Fruit fly (Drosophila melanogaster) whole organism, prepupa: ENCODE data around the gene sif.

Source experiments
- CG10631 ChIP-seq: fragments of 200-800 bp; sonication (Bioruptor generic); optimal IDR thresholded peaks from 2 replicates; lab custom pipeline; 2016; ENCODE audit warnings: missing biosample characterization, missing genetic modification characterization
- CG11762 ChIP-seq: fragments of 200-800 bp; sonication (Bioruptor generic); optimal IDR thresholded peaks from 3 replicates; lab custom pipeline; 2016; ENCODE audit warnings: missing biosample characterization, missing genetic modification characterization; ENCODE audit not compliant: insufficient read depth
- CG15336 ChIP-seq: fragments of 200-800 bp; sonication (Bioruptor generic); IDR thresholded peaks from 2 replicates; pipeline ENCODE4 v1.3.6; 2022; ENCODE audit warnings: missing biosample characterization, missing genetic modification characterization
- CG16779 ChIP-seq: fragments of 200-800 bp; sonication (Bioruptor generic); optimal IDR thresholded peaks from 3 replicates; lab custom pipeline; 2017; ENCODE audit warnings: missing biosample characterization, mild to moderate bottlenecking, missing genetic modification characterization
- CG3032 ChIP-seq: fragments of 200-800 bp; optimal IDR thresholded peaks from 2 replicates; lab custom pipeline; 2019; ENCODE audit warnings: missing biosample characterization, mild to moderate bottlenecking, missing genetic modification characterization, moderate library complexity
- CG31627 ChIP-seq: fragments of 200-800 bp; sonication (Bioruptor generic); optimal IDR thresholded peaks from 3 replicates; lab custom pipeline; 2016; ENCODE audit warnings: missing biosample characterization, missing genetic modification characterization
- CG32006 ChIP-seq: fragments of 200-800 bp; sonication (Bioruptor generic); optimal IDR thresholded peaks from 3 replicates; lab custom pipeline; 2017; ENCODE audit warnings: missing biosample characterization, mild to moderate bottlenecking, missing genetic modification characterization
- CG34406 ChIP-seq: fragments of 200-800 bp; sonication (Bioruptor generic); optimal IDR thresholded peaks from 3 replicates; lab custom pipeline; 2016; ENCODE audit warnings: missing biosample characterization, missing genetic modification characterization
- CG6276 ChIP-seq: fragments of 200-800 bp; sonication (Bioruptor generic); optimal IDR thresholded peaks from 2 replicates; lab custom pipeline; 2017; ENCODE audit warnings: missing biosample characterization, mild to moderate bottlenecking, missing genetic modification characterization
- CG6808 ChIP-seq: fragments of 200-800 bp; sonication (Bioruptor generic); optimal IDR thresholded peaks from 3 replicates; lab custom pipeline; 2017; ENCODE audit warnings: missing biosample characterization, missing genetic modification characterization, mild to moderate bottlenecking, moderate library complexity, missing genetic modification reagents
- CG6854 ChIP-seq: fragments of 200-800 bp; sonication (Bioruptor generic); optimal IDR thresholded peaks from 2 replicates; lab custom pipeline; 2017; ENCODE audit warnings: missing biosample characterization, mild to moderate bottlenecking, missing genetic modification characterization
- CG8319 ChIP-seq: fragments of 200-800 bp; sonication (Bioruptor generic); optimal IDR thresholded peaks from 3 replicates; lab custom pipeline; 2016; ENCODE audit warnings: missing biosample characterization, missing genetic modification characterization
- CG8632 ChIP-seq: fragments of 200-800 bp; sonication (Bioruptor generic); optimal IDR thresholded peaks from 3 replicates; lab custom pipeline; 2016; ENCODE audit warnings: missing biosample characterization, missing genetic modification characterization
- Eip78C ChIP-seq: fragments of 200-800 bp; sonication (Bioruptor generic); peaks from one replicate; lab custom pipeline; 2016; ENCODE audit warnings: missing biosample characterization, missing genetic modification characterization
- Eip93F ChIP-seq: fragments of 200-800 bp; sonication (Bioruptor generic); optimal IDR thresholded peaks from 2 replicates; lab custom pipeline; 2016; ENCODE audit warnings: missing biosample characterization, mild to moderate bottlenecking, missing genetic modification characterization
- Ets21C ChIP-seq: fragments of 200-800 bp; sonication (Bioruptor generic); optimal IDR thresholded peaks from 3 replicates; lab custom pipeline; 2016; ENCODE audit warnings: missing biosample characterization, missing genetic modification characterization
- Hr4 ChIP-seq: fragments of 200-800 bp; sonication (Bioruptor generic); optimal IDR thresholded peaks from 3 replicates; lab custom pipeline; 2016; ENCODE audit warnings: missing biosample characterization, missing genetic modification characterization
- OdsH ChIP-seq: fragments of 200-800 bp; sonication (Bioruptor generic); optimal IDR thresholded peaks from 3 replicates; lab custom pipeline; 2016; ENCODE audit warnings: missing biosample characterization, missing genetic modification characterization
- Sox102F ChIP-seq: fragments of 200-800 bp; sonication (Bioruptor generic); optimal IDR thresholded peaks from 2 replicates; lab custom pipeline; 2016; ENCODE audit warnings: missing biosample characterization, mild to moderate bottlenecking, missing genetic modification characterization
- Sox14 ChIP-seq: fragments of 200-800 bp; sonication (Bioruptor generic); optimal IDR thresholded peaks from 3 replicates; lab custom pipeline; 2016; ENCODE audit warnings: missing biosample characterization, missing genetic modification characterization
- achi ChIP-seq: fragments of 200-800 bp; sonication (Bioruptor generic); optimal IDR thresholded peaks from 3 replicates; lab custom pipeline; 2016; ENCODE audit warnings: missing biosample characterization, missing genetic modification characterization
- dac ChIP-seq: fragments of 200-800 bp; sonication (Bioruptor generic); optimal IDR thresholded peaks from 2 replicates; lab custom pipeline; 2017; ENCODE audit warnings: missing biosample characterization, mild to moderate bottlenecking, missing genetic modification characterization
- esn ChIP-seq: fragments of 200-800 bp; sonication (Bioruptor generic); optimal IDR thresholded peaks from 2 replicates; lab custom pipeline; 2016; ENCODE audit warnings: missing biosample characterization, mild to moderate bottlenecking, missing genetic modification characterization, moderate library complexity
- fd59A ChIP-seq: fragments of 200-800 bp; sonication (Bioruptor generic); optimal IDR thresholded peaks from 2 replicates; lab custom pipeline; 2017; ENCODE audit warnings: missing biosample characterization, mild to moderate bottlenecking, missing genetic modification characterization, missing genetic modification reagents
- fkh ChIP-seq: fragments of 200-800 bp; sonication (Bioruptor generic); optimal IDR thresholded peaks from 3 replicates; lab custom pipeline; 2017; ENCODE audit warnings: missing biosample characterization, mild to moderate bottlenecking, missing genetic modification characterization, moderate library complexity
- pdm3 ChIP-seq: fragments of 200-800 bp; sonication (Bioruptor generic); optimal IDR thresholded peaks from 3 replicates; lab custom pipeline; 2016; ENCODE audit warnings: missing biosample characterization, missing genetic modification characterization
- salr ChIP-seq, 2 experiments: fragments of 200-800 bp; sonication (Bioruptor generic); optimal IDR thresholded peaks; 3 replicates each; lab custom pipeline; 2016 to 2018; ENCODE audit warnings: missing biosample characterization in 2 of 2, missing genetic modification characterization in 2 of 2, mild to moderate bottlenecking in 1 of 2
- ss ChIP-seq, 2 experiments: fragments of 200-800 bp; sonication (Bioruptor generic); optimal IDR thresholded peaks; 2 replicates in 1 of 2; 3 replicates in 1 of 2; lab custom pipeline; 2017 to 2018; ENCODE audit warnings: mild to moderate bottlenecking in 2 of 2, missing biosample characterization in 2 of 2, missing genetic modification characterization in 2 of 2, moderate library complexity in 1 of 2
- svp ChIP-seq: fragments of 200-800 bp; sonication (Bioruptor generic); peaks from one replicate; lab custom pipeline; 2016; ENCODE audit warnings: missing biosample characterization, missing genetic modification characterization
- topi ChIP-seq: fragments of 200-800 bp; sonication (Bioruptor generic); optimal IDR thresholded peaks from 3 replicates; lab custom pipeline; 2016; ENCODE audit warnings: missing biosample characterization, missing genetic modification characterization

Gene sif

DNA sequence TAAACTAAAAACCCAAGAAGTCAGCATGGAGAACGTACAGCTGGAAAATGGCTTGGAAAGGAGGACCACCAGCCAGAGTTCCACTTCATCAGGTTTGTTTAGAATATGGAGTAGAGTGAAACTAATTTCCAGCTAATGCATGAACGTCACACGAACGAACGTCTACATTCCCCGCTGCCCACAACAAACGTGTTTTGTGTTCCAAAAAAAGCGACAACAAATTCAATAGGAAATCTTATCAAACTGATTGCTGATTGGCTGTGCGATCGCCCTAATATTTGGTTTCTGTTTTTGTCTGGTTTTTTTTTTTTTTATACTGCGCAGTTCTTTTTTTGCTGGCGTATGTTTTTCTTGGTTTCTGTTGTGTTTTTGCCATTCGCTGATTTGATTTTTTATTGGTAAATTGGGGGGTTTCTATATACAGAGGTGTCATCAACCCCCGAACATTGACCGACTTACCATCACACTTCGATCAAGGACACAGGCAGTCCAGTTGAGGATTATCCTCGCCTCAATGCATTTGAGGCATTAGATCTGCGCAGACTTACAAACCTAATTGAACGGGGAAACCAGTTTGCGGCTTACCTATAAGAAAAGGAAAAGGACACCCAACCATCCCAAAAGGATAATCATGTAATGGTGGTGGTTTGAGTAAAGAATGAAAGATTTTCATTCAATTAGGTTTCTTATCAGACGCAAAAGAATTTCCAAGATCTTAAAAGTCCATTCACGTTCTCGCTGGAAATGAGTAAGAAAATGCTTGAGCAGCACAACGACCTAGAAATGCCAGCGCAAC lies 2.6 kb upstream of the sif start:
- TF ChIP-seq Sox102F (GFP tag; lab: Kevin White, UChicago), result no peak
- TF ChIP-seq dac (GFP tag; lab: Kevin White, UChicago), result no peak
- no peak for TF ChIP-seq CG34406 (GFP tag; lab: Kevin White, UChicago)
- TF ChIP-seq Sox14 (GFP tag; lab: Kevin White, UChicago), result no peak
- TF ChIP-seq svp, result peak; percentile 42
- no peak for TF ChIP-seq CG15336 (GFP tag; lab: Robert Waterston, UW)
- no peak for TF ChIP-seq CG6808 (GFP tag; lab: Kevin White, UChicago)

DNA sequence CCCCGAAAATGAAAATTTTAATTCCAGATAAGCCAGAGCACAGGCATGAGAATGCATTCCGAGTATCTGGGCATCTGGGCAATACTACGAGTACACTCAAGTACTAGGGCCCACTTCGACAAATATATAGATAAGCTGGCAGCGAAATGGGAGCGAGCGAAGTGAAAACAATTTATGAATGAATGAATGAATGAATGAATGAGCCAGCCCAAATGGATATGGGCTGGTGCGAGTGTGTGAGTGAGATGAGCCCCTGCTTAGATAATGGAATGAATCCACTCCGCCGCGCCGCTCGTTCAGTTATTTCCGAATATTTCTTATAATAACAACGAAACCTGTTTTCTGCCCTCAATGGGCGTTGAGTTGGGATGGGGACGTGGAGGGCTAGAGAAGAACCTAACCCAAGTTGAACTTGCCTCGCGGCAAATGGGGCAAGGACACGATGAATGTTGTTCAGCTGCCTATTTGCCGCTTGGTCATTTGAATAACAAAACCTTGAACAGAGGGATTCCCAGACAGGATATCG lies 1.9 kb upstream of the sif start:
- TF ChIP-seq CG32006 (GFP tag; lab: Kevin White, UChicago) (no peak), svp (peak; percentile 3)

DNA sequence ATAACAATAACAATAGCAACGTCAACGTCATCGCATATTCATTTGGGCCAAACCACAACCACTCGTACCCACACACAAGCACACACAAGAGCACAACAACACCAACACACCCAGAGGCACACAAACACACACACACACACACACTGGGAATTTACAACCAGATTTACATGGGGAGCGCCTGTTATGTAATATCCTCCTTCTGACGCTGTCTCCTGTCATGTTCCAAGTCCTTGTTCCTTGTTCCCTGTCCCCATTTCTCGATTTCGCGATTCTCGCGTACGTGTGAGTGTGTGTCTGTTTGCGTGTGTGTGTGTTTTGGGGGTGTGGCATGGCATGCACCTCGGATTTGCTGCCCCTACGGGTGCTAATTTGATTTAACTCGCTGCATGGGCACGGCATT lies 655 bp downstream of the sif start:
- TF ChIP-seq OdsH (GFP tag; lab: Kevin White, UChicago), result no peak
- no peak for TF ChIP-seq Ets21C
- TF ChIP-seq CG6276 (GFP tag; lab: Kevin White, UChicago), result no peak
- no peak for TF ChIP-seq CG8319 (GFP tag; lab: Kevin White, UChicago)
- TF ChIP-seq Hr4 (GFP tag; lab: Kevin White, UChicago), result no peak
- no peak for TF ChIP-seq fd59A (GFP tag; lab: Kevin White, UChicago)
- no peak for TF ChIP-seq ss (GFP tag; optimal IDR thresholded peaks at IDR 0.05; lab: Kevin White, UChicago)
- TF ChIP-seq pdm3 (GFP tag; lab: Kevin White, UChicago), result no peak
- TF ChIP-seq salr (GFP tag; optimal IDR thresholded peaks at IDR 0.05; lab: Kevin White, UChicago), result no peak
- TF ChIP-seq CG10631 (GFP tag; lab: Kevin White, UChicago), result no peak
- no peak for TF ChIP-seq CG8632 (GFP tag; lab: Kevin White, UChicago)
- no peak for TF ChIP-seq CG31627 (GFP tag; lab: Kevin White, UChicago)
- no peak for TF ChIP-seq CG11762 (GFP tag; lab: Kevin White, UChicago)
- no peak for TF ChIP-seq achi
- no peak for TF ChIP-seq CG3032
- no peak for TF ChIP-seq Sox14 (GFP tag; lab: Kevin White, UChicago)
- no peak for TF ChIP-seq CG16779
- TF ChIP-seq dac (GFP tag; lab: Kevin White, UChicago), result no peak
- no peak for TF ChIP-seq CG6854
- TF ChIP-seq, all 60 proteins: peak for 0

DNA sequence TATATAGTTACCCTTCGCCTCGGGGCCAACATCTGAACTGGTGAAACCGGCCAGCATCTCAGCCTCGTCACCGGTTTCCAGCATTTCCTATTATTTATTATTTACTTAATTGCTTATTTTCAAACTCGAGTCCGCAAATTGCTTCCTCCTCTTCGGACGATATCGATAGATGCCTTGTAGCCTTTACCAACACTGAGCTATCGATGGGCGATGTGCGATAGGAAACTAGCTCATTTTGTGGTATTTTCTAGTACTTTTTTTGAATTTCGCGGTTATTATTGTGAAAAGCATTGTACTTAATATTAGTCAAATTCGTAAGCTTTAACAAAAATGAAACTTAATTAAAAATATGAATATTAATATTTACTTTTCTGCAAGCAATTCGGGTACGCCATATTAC lies 4.4 kb downstream of the sif start, which contains the start of gene Sse:
Sse (minus strand) TSS at position 177 of the 400 bp plus-strand sequence.
- TF ChIP-seq fkh (GFP tag; lab: Kevin White, UChicago) (peak; percentile 73), CG6276 (GFP tag; lab: Kevin White, UChicago) (no peak), topi (GFP tag; lab: Kevin White, UChicago) (peak; percentile 11)
- TF ChIP-seq, all 60 proteins: peak for 2

DNA sequence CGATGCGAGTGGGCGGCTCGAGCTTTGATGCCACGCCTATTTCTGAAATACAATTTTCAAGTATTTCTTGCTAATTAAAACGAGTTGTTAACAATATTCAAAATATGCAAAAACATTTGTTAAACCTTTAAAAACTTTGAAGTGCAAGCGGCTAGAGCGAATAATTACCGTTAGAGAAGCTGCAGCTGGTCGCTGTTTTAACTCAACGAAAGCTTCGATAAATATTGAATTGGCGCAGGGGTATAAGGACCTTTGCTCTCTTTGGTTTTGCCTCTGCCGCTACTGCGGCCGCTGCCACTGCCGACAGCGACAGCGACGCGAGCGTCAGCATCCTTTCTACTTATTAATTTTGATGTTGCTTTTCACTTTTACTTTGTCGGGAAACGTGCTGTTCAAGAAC lies 5.5 kb downstream of the sif start:
- TF ChIP-seq ss (GFP tag; optimal IDR thresholded peaks at IDR 0.05; lab: Kevin White, UChicago), result no peak
- TF ChIP-seq Eip93F, result no peak
- no peak for TF ChIP-seq esn (GFP tag; lab: Kevin White, UChicago)
- no peak for TF ChIP-seq CG6854
- TF ChIP-seq CG6808 (GFP tag; lab: Kevin White, UChicago), result no peak
- TF ChIP-seq Eip78C (GFP tag; lab: Kevin White, UChicago), result peak; percentile 15
